Worm (Caenorhabditis elegans): Measurements from ENCODE around the gene srh-89.

Gene srh-89

DNA sequence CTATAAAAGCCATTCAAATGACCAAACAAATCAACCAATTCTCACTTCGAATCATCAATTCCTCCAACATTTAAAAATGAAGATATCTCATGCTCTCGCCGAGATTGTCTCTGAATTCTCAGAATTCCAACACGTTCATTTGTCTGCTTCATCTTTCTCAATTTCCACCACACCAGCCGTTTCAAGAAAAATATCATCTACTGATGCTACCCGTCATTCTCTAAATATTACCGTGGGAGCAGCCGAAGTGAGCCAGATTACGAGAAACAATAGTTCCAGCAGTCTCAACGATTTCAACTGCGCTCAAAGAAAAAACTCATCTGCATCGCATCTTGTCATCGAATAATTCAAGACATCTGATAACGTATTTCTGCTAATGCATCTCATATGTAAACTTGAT lies 49.7 kb downstream of the srh-89 start, which contains the start of gene F18E3.12:
F18E3.12 (plus strand) TSS at position 77 of the 400 bp plus-strand sequence.
- no peak for TF ChIP-seq pax-3 (tag; optimal IDR thresholded peaks at IDR 0.05)
- peak in 1 of 2 experiments; percentile 12 for TF ChIP-seq lin-35 (GFP tag; optimal IDR thresholded peaks at IDR 0.05)
- TF ChIP-seq ztf-4 (tag; optimal IDR thresholded peaks at IDR 0.05) = no peak
